Fruit fly (Drosophila melanogaster): Measurements from ENCODE around the gene CG5500.

The CG5500 gene

dm6 chr3R:26866577-26867456, 9.6 kb upstream of the CG5500 start, which contains the start of the genes ball and His2Av (continued):
- TF ChIP-seq CG6163 (GFP tag; IDR thresholded peaks at IDR 0.05) (peak; percentile 81), vri (GFP tag; optimal IDR thresholded peaks at IDR 0.05) (peak; percentile 69), Ets21C (GFP tag; optimal IDR thresholded peaks at IDR 0.05) (peak; percentile 81), eg (GFP tag; IDR thresholded peaks at IDR 0.05) (peak; percentile 80), CG16779 (tag; optimal IDR thresholded peaks at IDR 0.05) (no peak), CG8632 (GFP tag; optimal IDR thresholded peaks at IDR 0.05) (peak; percentile 66), Gug (GFP tag; IDR thresholded peaks at IDR 0.05) (peak; percentile 76), CG32006 (GFP tag; optimal IDR thresholded peaks at IDR 0.05) (peak; percentile 60), CG4318 (GFP tag; optimal IDR thresholded peaks at IDR 0.05) (no peak), CG15336 (GFP tag; IDR thresholded peaks at IDR 0.05) (peak; percentile 74), CG10631 (GFP tag; optimal IDR thresholded peaks at IDR 0.05) (peak; percentile 79), CG1621 (tag; optimal IDR thresholded peaks at IDR 0.05) (peak; percentile 87), pdm3 (GFP tag; optimal IDR thresholded peaks at IDR 0.05) (peak; percentile 87), Hr39 (GFP tag; optimal IDR thresholded peaks at IDR 0.05) (peak; percentile 90), CG7368 (GFP tag; optimal IDR thresholded peaks at IDR 0.05) (peak; percentile 70), spab (GFP tag; optimal IDR thresholded peaks at IDR 0.05) (peak; percentile 18), CG6276 (GFP tag; optimal IDR thresholded peaks at IDR 0.05) (no peak), CG31627 (GFP tag; optimal IDR thresholded peaks at IDR 0.05) (peak; percentile 90), Ets96B (tag; optimal IDR thresholded peaks at IDR 0.05) (peak; percentile 53), Blimp-1 (GFP tag; optimal IDR thresholded peaks at IDR 0.05) (no peak), Smox (GFP tag; optimal IDR thresholded peaks at IDR 0.05) (peak; percentile 79), CG11762 (GFP tag; optimal IDR thresholded peaks at IDR 0.05; ENCODE audit: insufficient read depth) (peak; percentile 58), CG6792 (GFP tag; optimal IDR thresholded peaks at IDR 0.05) (peak; percentile 76), dac (GFP tag; optimal IDR thresholded peaks at IDR 0.05) (peak; percentile 69), fd85E (GFP tag; optimal IDR thresholded peaks at IDR 0.05) (no peak), cyc (GFP tag; optimal IDR thresholded peaks at IDR 0.05) (peak; percentile 83), CG8319 (GFP tag; optimal IDR thresholded peaks at IDR 0.05) (peak; percentile 72)

- TF ChIP-seq CG7368 (GFP tag; optimal IDR thresholded peaks at IDR 0.05) (no peak), Eip78C (GFP tag) (peak; percentile 37), CG8119 (GFP tag; IDR thresholded peaks at IDR 0.05) (peak; percentile 31; the same call in 1 of the 3 replicates), CG15336 (GFP tag; IDR thresholded peaks at IDR 0.05) (peak; percentile 49; the same call in 1 of the 2 replicates), eg (GFP tag; IDR thresholded peaks at IDR 0.05) (0 out of 3 replicates have a peak, but pooled peaks have one; percentile 16), Lpt (GFP tag; optimal IDR thresholded peaks at IDR 0.05) (no peak)
Measured at dm6 chr3R:26867457-26868044, 8.9 kb upstream of the CG5500 start.

dm6 chr3R:26869431-26869830, 7.0 kb upstream of the CG5500 start:
- TF ChIP-seq Ets96B (tag; optimal IDR thresholded peaks at IDR 0.05) = no peak
- no peak for TF ChIP-seq Sox14 (GFP tag; optimal IDR thresholded peaks at IDR 0.05)
- TF ChIP-seq CG3032 (tag; optimal IDR thresholded peaks at IDR 0.05) = no peak
- no peak for TF ChIP-seq Eip75B (GFP tag; optimal IDR thresholded peaks at IDR 0.05)
- TF ChIP-seq Sox102F (GFP tag; optimal IDR thresholded peaks at IDR 0.05) = no peak
- no peak for TF ChIP-seq svp (GFP tag)
- TF ChIP-seq CG4318 (GFP tag; optimal IDR thresholded peaks at IDR 0.05) = no peak
- TF ChIP-seq salr (GFP tag; optimal IDR thresholded peaks at IDR 0.05) = no peak
- TF ChIP-seq Hr39 (GFP tag; optimal IDR thresholded peaks at IDR 0.05) = no peak
- no peak for TF ChIP-seq spab (GFP tag; optimal IDR thresholded peaks at IDR 0.05)
